Fruit fly (Drosophila melanogaster) whole organism, embryonic: ENCODE measurements around the gene Trmt6.

Experiments
- CG12659 ChIP-seq: fragments of 200-800 bp; sonication (Bioruptor generic); optimal IDR thresholded peaks from 3 replicates; lab custom pipeline; 2017; ENCODE audit warnings: mild to moderate bottlenecking, missing biosample characterization, missing genetic modification reagents, missing genetic modification characterization
- CG1529 ChIP-seq: fragments of 200-800 bp; sonication (Bioruptor generic); optimal IDR thresholded peaks from 3 replicates; lab custom pipeline; 2018; ENCODE audit warnings: missing biosample characterization, missing genetic modification characterization
- CG16813 ChIP-seq: fragments of 200-800 bp; sonication (Bioruptor generic); IDR thresholded peaks from 3 replicates; pipeline ENCODE4 v1.3.6; 2022; ENCODE audit warnings: missing biosample characterization, missing genetic modification characterization; ENCODE audit not compliant: partially characterized antibody
- CG18262 ChIP-seq: fragments of 200-800 bp; optimal IDR thresholded peaks from 3 replicates; lab custom pipeline; 2019; ENCODE audit warnings: missing biosample characterization, mild to moderate bottlenecking, missing genetic modification characterization, moderate library complexity
- CG18476 ChIP-seq: fragments of 200-800 bp; sonication (Bioruptor generic); optimal IDR thresholded peaks from 2 replicates; lab custom pipeline; 2016; ENCODE audit warnings: missing biosample characterization, mild to moderate bottlenecking, missing genetic modification characterization
- CG2712 ChIP-seq: fragments of 200-800 bp; optimal IDR thresholded peaks from 3 replicates; lab custom pipeline; 2019; ENCODE audit warnings: missing biosample characterization, mild to moderate bottlenecking, missing genetic modification characterization, moderate library complexity
- CG30403 ChIP-seq: fragments of 200-800 bp; sonication (Bioruptor generic); optimal IDR thresholded peaks from 3 replicates; lab custom pipeline; 2016; ENCODE audit warnings: missing biosample characterization, missing genetic modification characterization
- CG34376 ChIP-seq: fragments of 200-800 bp; sonication (Bioruptor generic); optimal IDR thresholded peaks from 2 replicates; lab custom pipeline; 2018; ENCODE audit warnings: missing biosample characterization, mild to moderate bottlenecking, missing genetic modification characterization
- CG3847 ChIP-seq: fragments of 200-800 bp; sonication (Bioruptor generic); IDR thresholded peaks from 2 replicates; pipeline ENCODE4 v1.3.6; 2022; ENCODE audit warnings: missing biosample characterization, missing genetic modification characterization
- CG4820 ChIP-seq: fragments of 200-800 bp; sonication (Bioruptor generic); optimal IDR thresholded peaks from 3 replicates; lab custom pipeline; 2016; ENCODE audit warnings: missing biosample characterization, missing genetic modification characterization
- CG5953 ChIP-seq: fragments of 200-800 bp; sonication (Bioruptor generic); IDR thresholded peaks from 2 replicates; pipeline ENCODE4 v1.3.6; 2022; ENCODE audit warnings: missing biosample characterization, missing genetic modification characterization
- CG7372 ChIP-seq: fragments of 200-800 bp; sonication (Bioruptor generic); IDR thresholded peaks from 2 replicates; pipeline ENCODE4 v1.3.6; 2022; ENCODE audit warnings: missing biosample characterization, missing genetic modification characterization
- CG8089 ChIP-seq: fragments of 200-800 bp; sonication (Bioruptor generic); optimal IDR thresholded peaks from 3 replicates; lab custom pipeline; 2016; ENCODE audit warnings: missing biosample characterization, missing genetic modification characterization
- CG8478 ChIP-seq: fragments of >200 bp; optimal IDR thresholded peaks from 2 replicates; lab custom pipeline; 2018
- CG9437 ChIP-seq: fragments of 200-800 bp; sonication (Bioruptor generic); optimal IDR thresholded peaks from 2 replicates; lab custom pipeline; 2018; ENCODE audit warnings: missing biosample characterization, mild to moderate bottlenecking, missing genetic modification characterization
- CG9727 ChIP-seq: fragments of 200-800 bp; sonication (Bioruptor generic); optimal IDR thresholded peaks from 3 replicates; lab custom pipeline; 2017; ENCODE audit warnings: missing biosample characterization, mild to moderate bottlenecking, missing genetic modification characterization
- CG9876 ChIP-seq: fragments of 200-800 bp; sonication (Bioruptor generic); optimal IDR thresholded peaks from 2 replicates; lab custom pipeline; 2016; ENCODE audit warnings: missing biosample characterization, missing genetic modification characterization
- D ChIP-seq, 2 experiments: fragments of 200-800 bp in 1 of 2; fragments of >200 bp in 1 of 2; sonication (Bioruptor generic) in 1 of 2; optimal IDR thresholded peaks; 2 replicates in 1 of 2; 3 replicates in 1 of 2; lab custom pipeline; 2017; ENCODE audit warnings: mild to moderate bottlenecking in 1 of 2, missing biosample characterization in 1 of 2, missing genetic modification characterization in 1 of 2, missing genetic modification reagents in 1 of 2
- D19B ChIP-seq: fragments of 200-800 bp; sonication (Bioruptor generic); optimal IDR thresholded peaks from 2 replicates; lab custom pipeline; 2017; ENCODE audit warnings: missing biosample characterization, mild to moderate bottlenecking, missing genetic modification characterization
- Deaf1 ChIP-seq: fragments of 200-800 bp; optimal IDR thresholded peaks from 3 replicates; lab custom pipeline; 2019; ENCODE audit warnings: missing biosample characterization, mild to moderate bottlenecking, missing genetic modification characterization, moderate library complexity
- Dip3 ChIP-seq: fragments of 200-800 bp; sonication (Bioruptor generic); optimal IDR thresholded peaks from 3 replicates; lab custom pipeline; 2016; ENCODE audit warnings: missing biosample characterization, missing genetic modification characterization
- HHEX ChIP-seq: fragments of 200-800 bp; sonication (Bioruptor generic); optimal IDR thresholded peaks from 3 replicates; lab custom pipeline; 2017; ENCODE audit warnings: missing biosample characterization, mild to moderate bottlenecking, missing genetic modification characterization, missing genetic modification reagents
- HLH4C ChIP-seq: fragments of 200-800 bp; sonication (Bioruptor generic); IDR thresholded peaks from 3 replicates; pipeline ENCODE4 v1.3.6; 2022; ENCODE audit warnings: missing biosample characterization, missing genetic modification characterization; ENCODE audit not compliant: partially characterized antibody
- HLHmδ ChIP-seq: fragments of 200-800 bp; sonication (Bioruptor generic); optimal IDR thresholded peaks from 2 replicates; lab custom pipeline; 2018; ENCODE audit warnings: missing biosample characterization, mild to moderate bottlenecking, missing genetic modification characterization, moderate library complexity
- Hey ChIP-seq: fragments of 200-800 bp; sonication (Bioruptor generic); optimal IDR thresholded peaks from 3 replicates; lab custom pipeline; 2018; ENCODE audit warnings: missing biosample characterization, mild to moderate bottlenecking, missing genetic modification characterization
- Mad ChIP-seq: fragments of 200-800 bp; sonication (Bioruptor generic); optimal IDR thresholded peaks from 2 replicates; lab custom pipeline; 2016; ENCODE audit warnings: missing biosample characterization, missing genetic modification characterization
- Med ChIP-seq: fragments of 200-800 bp; sonication (Bioruptor generic); peaks from one replicate; lab custom pipeline; 2016; ENCODE audit warnings: missing biosample characterization, missing genetic modification characterization, mild to moderate bottlenecking, inconsistent platforms, moderate library complexity
- Mrtf ChIP-seq: fragments of 200-800 bp; sonication (Bioruptor generic); IDR thresholded peaks from 3 replicates; pipeline ENCODE4 v1.3.6; 2022; ENCODE audit warnings: missing biosample characterization, missing genetic modification characterization
- Nf-YB ChIP-seq: fragments of 200-800 bp; sonication (Bioruptor generic); optimal IDR thresholded peaks from 3 replicates; lab custom pipeline; 2019; ENCODE audit warnings: missing biosample characterization, mild to moderate bottlenecking, missing genetic modification characterization, moderate library complexity
- Nf-YC ChIP-seq: fragments of 200-800 bp; optimal IDR thresholded peaks from 3 replicates; lab custom pipeline; 2019; ENCODE audit warnings: missing biosample characterization, mild to moderate bottlenecking, missing genetic modification characterization, moderate library complexity
- Oli ChIP-seq: fragments of 200-800 bp; sonication (Bioruptor generic); optimal IDR thresholded peaks from 2 replicates; lab custom pipeline; 2018; ENCODE audit warnings: missing biosample characterization, mild to moderate bottlenecking, missing genetic modification characterization, moderate library complexity
- Scr ChIP-seq: fragments of 200-800 bp; sonication (Bioruptor generic); IDR thresholded peaks from 2 replicates; pipeline ENCODE4 v1.3.6; 2022; ENCODE audit warnings: missing biosample characterization, missing genetic modification characterization; ENCODE audit not compliant: partially characterized antibody
- Sry-β ChIP-seq: fragments of 200-800 bp; sonication (Bioruptor generic); optimal IDR thresholded peaks from 2 replicates; lab custom pipeline; 2018; ENCODE audit warnings: missing biosample characterization, mild to moderate bottlenecking, missing genetic modification characterization, moderate library complexity
- dmrt11E ChIP-seq: fragments of 200-800 bp; sonication (Bioruptor generic); optimal IDR thresholded peaks from 3 replicates; lab custom pipeline; 2018; ENCODE audit warnings: missing biosample characterization, mild to moderate bottlenecking, missing genetic modification characterization, moderate library complexity
- eve ChIP-seq, 2 experiments: fragments of >200 bp; optimal IDR thresholded peaks; 2 replicates each; lab custom pipeline; 2017; ENCODE audit warnings: missing biosample characterization in 2 of 2, missing genetic modification characterization in 2 of 2
- gcm ChIP-seq: fragments of 200-800 bp; sonication (Bioruptor generic); optimal IDR thresholded peaks from 2 replicates; lab custom pipeline; 2019; ENCODE audit warnings: missing biosample characterization, mild to moderate bottlenecking, missing genetic modification characterization, moderate library complexity
- pan ChIP-seq, 4 experiments: fragments of >200 bp in 3 of 4; fragments of 200-800 bp in 1 of 4; sonication (Bioruptor generic) in 1 of 4; optimal IDR thresholded peaks in 3 of 4; IDR thresholded peaks in 1 of 4; 2 replicates each; pipeline versions ENCODE4 v1.3.6 to Lab custom; 2017 to 2022; ENCODE audit warnings: missing biosample characterization in 2 of 4, missing genetic modification characterization in 2 of 4, mixed read lengths in 1 of 4
- wor ChIP-seq: fragments of 200-800 bp; sonication (Bioruptor generic); IDR thresholded peaks from 2 replicates; pipeline ENCODE4 v1.3.6; 2022; ENCODE audit warnings: missing biosample characterization, missing genetic modification characterization
- z ChIP-seq: fragments of 200-800 bp; sonication (Bioruptor generic); IDR thresholded peaks from 3 replicates; pipeline ENCODE4 v1.3.6; 2022; ENCODE audit warnings: missing biosample characterization, missing genetic modification characterization
- zfh2 ChIP-seq: fragments of 200-800 bp; sonication (Bioruptor generic); optimal IDR thresholded peaks from 2 replicates; lab custom pipeline; 2016; ENCODE audit warnings: missing biosample characterization, missing genetic modification characterization

Trmt6 gene

DNA sequence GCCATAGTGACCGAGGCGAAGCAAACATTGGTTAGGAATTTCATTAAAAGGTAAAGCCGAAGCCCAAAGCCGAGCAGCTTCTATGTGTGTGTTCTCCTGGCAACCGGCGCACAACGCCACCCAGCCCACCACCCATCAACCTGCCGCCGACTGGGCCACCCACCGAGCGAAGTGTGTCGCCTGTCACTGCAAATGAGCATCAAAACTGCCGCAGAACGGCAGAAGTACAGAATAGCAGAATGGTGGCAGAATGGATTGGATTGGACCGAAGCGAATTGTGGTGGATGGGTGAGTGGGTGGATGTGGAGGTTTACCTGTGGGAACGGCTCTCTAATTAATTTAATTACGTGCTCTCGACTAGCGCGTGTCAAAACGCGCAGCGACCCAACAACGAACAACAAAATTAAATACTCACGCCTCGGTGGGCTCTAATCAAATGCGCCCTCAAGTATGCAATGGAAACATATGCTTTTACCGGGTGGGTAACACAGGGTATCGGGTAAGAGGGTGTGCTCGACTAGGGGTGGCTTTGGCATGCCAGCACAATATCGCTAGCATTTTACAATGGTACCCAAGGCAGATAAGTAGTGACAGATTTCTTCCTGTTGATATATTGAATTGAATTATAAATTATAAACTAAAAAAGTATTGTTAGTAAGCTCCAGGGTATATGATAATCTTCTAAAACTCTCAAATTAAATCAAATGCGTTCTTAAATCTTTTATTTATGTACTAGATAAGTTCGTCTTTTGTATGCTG lies 22.3 kb downstream of the Trmt6 start (continued):
- TF ChIP-seq CG1529 (GFP tag; lab: Kevin White, UChicago) (peak; percentile 23), eve (GFP tag; optimal IDR thresholded peaks at IDR 0.05; lab: Kevin White, UChicago) (peak in 1 of 2 experiments; percentile 51), HHEX (GFP tag; lab: Kevin White, UChicago) (no peak), CG9876 (GFP tag; lab: Kevin White, UChicago) (no peak), Mrtf (no peak), Oli (tag; lab: Kevin White, UChicago) (peak; percentile 57), CG5953 (no peak), CG18476 (GFP tag; lab: Kevin White, UChicago) (no peak), CG9727 (peak; percentile 0), CG18262 (peak; percentile 36), Dip3 (no peak), CG34376 (GFP tag; lab: Kevin White, UChicago) (no peak), z (GFP tag; lab: Robert Waterston, UW) (no peak), CG3847 (GFP tag; lab: Robert Waterston, UW) (no peak), pan (optimal IDR thresholded peaks at IDR 0.05; lab: Kevin White, UChicago) (peak in 1 of 2 experiments; percentile 18), pan (GFP tag; optimal IDR thresholded peaks at IDR 0.05 in 1 of 2, IDR thresholded peaks at IDR 0.05 in 1 of 2) (peak in 1 of 2 experiments; percentile 24), CG12659 (no peak), HLH4C (GFP tag; lab: Robert Waterston, UW) (peak; percentile 45; the same call in 2 of the 3 replicates), Scr (GFP tag; lab: Robert Waterston, UW) (peak; percentile 29; the same call in 1 of the 2 replicates), CG8089 (no peak), Mad (GFP tag; lab: Kevin White, UChicago) (no peak), CG16813 (GFP tag; lab: Robert Waterston, UW) (peak; percentile 63), CG4820 (GFP tag; lab: Kevin White, UChicago) (no peak), gcm (GFP tag; lab: Kevin White, UChicago) (peak; percentile 21), CG8478 (lab: Kevin White, UChicago) (no peak), Hey (tag; lab: Kevin White, UChicago) (peak; percentile 89), D (optimal IDR thresholded peaks at IDR 0.05; lab: Kevin White, UChicago) (no peak), D (GFP tag; optimal IDR thresholded peaks at IDR 0.05; lab: Kevin White, UChicago) (peak; percentile 21), Nf-YB (GFP tag; lab: Kevin White, UChicago) (peak; percentile 59), Nf-YC (tag; lab: Kevin White, UChicago) (peak; percentile 30), zfh2 (GFP tag; lab: Kevin White, UChicago) (no peak), CG30403 (GFP tag; lab: Kevin White, UChicago) (peak; percentile 53), CG9437 (GFP tag; lab: Kevin White, UChicago) (peak; percentile 14), D19B (peak; percentile 76), Sry-β (GFP tag; lab: Kevin White, UChicago) (no peak), Med (GFP tag; lab: Kevin White, UChicago) (peak; percentile 8), CG2712 (tag; lab: Kevin White, UChicago) (peak; percentile 15), dmrt11E (tag; lab: Kevin White, UChicago) (peak; percentile 54), wor (GFP tag; lab: Robert Waterston, UW) (no peak), Deaf1 (tag; lab: Kevin White, UChicago) (peak; percentile 12), HLHmδ (GFP tag; lab: Kevin White, UChicago) (no peak), CG7372 (GFP tag; lab: Robert Waterston, UW) (no peak)
